Worm (Caenorhabditis elegans) whole organism, L1 larva: ENCODE measurements around the gene B0035.15.
A peak's percentile ranks its signal among the peaks of the same experiment; 100 is the strongest.

Source experiments
- C04F5.9 ChIP-seq: sonication (generic microtip); optimal IDR thresholded peaks from 2 replicates; lab custom pipeline; 2016; ENCODE audit warnings: missing genetic modification characterization, missing compliant biosample characterization
- C16A3.4 ChIP-seq: fragments of 150-350 bp; optimal IDR thresholded peaks from 2 replicates; lab custom pipeline; 2014; ENCODE audit warnings: missing biosample characterization, missing genetic modification characterization
- F16B12.6 ChIP-seq: fragments of 150-350 bp; optimal IDR thresholded peaks from 2 replicates; lab custom pipeline; 2014; ENCODE audit warnings: missing biosample characterization, missing genetic modification characterization
- aha-1 ChIP-seq: fragments of 150-350 bp; optimal IDR thresholded peaks from 2 replicates; lab custom pipeline; 2014; ENCODE audit warnings: missing biosample characterization, missing genetic modification characterization
- alr-1 ChIP-seq: fragments of 200-800 bp; sonication (Bioruptor generic); optimal IDR thresholded peaks from 2 replicates; lab custom pipeline; 2018; ENCODE audit warnings: borderline replicate concordance, mild to moderate bottlenecking, missing genetic modification characterization, missing compliant biosample characterization
- blmp-1 ChIP-seq: fragments of 150-350 bp; optimal IDR thresholded peaks from 2 replicates; lab custom pipeline; 2014; ENCODE audit warnings: missing biosample characterization, missing genetic modification characterization
- ceh-63 ChIP-seq: fragments of 200-800 bp; sonication (Bioruptor generic); optimal IDR thresholded peaks from 2 replicates; lab custom pipeline; 2018; ENCODE audit warnings: mild to moderate bottlenecking, missing genetic modification characterization, missing compliant biosample characterization
- ceh-82 ChIP-seq, 3 experiments: fragments of 150-350 bp in 1 of 3; sonication (generic microtip) in 2 of 3; optimal IDR thresholded peaks; 2 replicates each; lab custom pipeline; 2014 to 2017; ENCODE audit warnings: missing biosample characterization in 3 of 3, missing genetic modification characterization in 3 of 3
- ceh-88 ChIP-seq: fragments of 200-800 bp; sonication (Bioruptor generic); IDR thresholded peaks from 2 replicates; pipeline ENCODE4 v1.3.6; 2022; ENCODE audit warnings: missing genetic modification characterization, missing compliant biosample characterization
- ces-1 ChIP-seq: fragments of 150-350 bp; optimal IDR thresholded peaks from 2 replicates; lab custom pipeline; 2014; ENCODE audit warnings: missing biosample characterization, missing genetic modification reagents, missing genetic modification characterization
- dpl-1 ChIP-seq, 3 experiments: fragments of 150-350 bp in 2 of 3; sonication (generic microtip) in 1 of 3; optimal IDR thresholded peaks; 2 replicates each; lab custom pipeline; 2014 to 2017; ENCODE audit warnings: missing biosample characterization in 3 of 3, missing genetic modification characterization in 3 of 3, missing genetic modification reagents in 3 of 3
- dsc-1 ChIP-seq: sonication (generic microtip); optimal IDR thresholded peaks from 2 replicates; lab custom pipeline; 2016; ENCODE audit warnings: mild to moderate bottlenecking, missing genetic modification characterization, missing compliant biosample characterization
- efl-1 ChIP-seq, 4 experiments: fragments of 150-350 bp; optimal IDR thresholded peaks in 3 of 4; peaks in 1 of 4; 1 replicate in 1 of 4; 2 replicates in 3 of 4; lab custom pipeline; 2014; ENCODE audit warnings: missing biosample characterization in 2 of 4, missing genetic modification characterization in 2 of 4, missing genetic modification reagents in 2 of 4
- elt-3 ChIP-seq, 6 experiments: fragments of 150-350 bp in 1 of 6; sonication (generic microtip); optimal IDR thresholded peaks; 2 replicates each; lab custom pipeline; 2017 to 2018; ENCODE audit warnings: missing biosample characterization in 6 of 6, missing genetic modification characterization in 6 of 6, inconsistent platforms in 1 of 6
- ets-5 ChIP-seq: fragments of 200-800 bp; sonication (Bioruptor generic); IDR thresholded peaks from 2 replicates; pipeline ENCODE4 v1.3.6; 2022; ENCODE audit warnings: missing genetic modification characterization, missing compliant biosample characterization
- fkh-8 ChIP-seq: sonication (generic microtip); optimal IDR thresholded peaks from 2 replicates; lab custom pipeline; 2016; ENCODE audit warnings: mild to moderate bottlenecking, missing genetic modification characterization, missing compliant biosample characterization
- fos-1 ChIP-seq: fragments of 150-350 bp; optimal IDR thresholded peaks from 2 replicates; lab custom pipeline; 2014; ENCODE audit warnings: missing biosample characterization, missing genetic modification characterization
- irx-1 ChIP-seq: sonication (generic microtip); optimal IDR thresholded peaks from 2 replicates; lab custom pipeline; 2016; ENCODE audit warnings: missing genetic modification characterization, missing compliant biosample characterization
- jun-1 ChIP-seq: fragments of 150-350 bp; optimal IDR thresholded peaks from 2 replicates; lab custom pipeline; 2014; ENCODE audit warnings: missing biosample characterization, missing genetic modification reagents, missing genetic modification characterization
- lin-14 ChIP-seq: fragments of 200-800 bp; sonication (Bioruptor generic); optimal IDR thresholded peaks from 2 replicates; lab custom pipeline; 2018; ENCODE audit warnings: mild to moderate bottlenecking, missing genetic modification characterization, moderate library complexity, missing compliant biosample characterization
- lin-15B ChIP-seq: fragments of 150-350 bp; sonication (generic microtip); optimal IDR thresholded peaks from 3 replicates; lab custom pipeline; 2014; ENCODE audit warnings: missing biosample characterization, missing genetic modification characterization
- lin-35 ChIP-seq, 2 experiments: fragments of 150-350 bp; optimal IDR thresholded peaks; 2 replicates each; lab custom pipeline; 2014; ENCODE audit warnings: missing biosample characterization in 2 of 2, missing genetic modification characterization in 2 of 2, missing genetic modification reagents in 2 of 2
- lsy-2 ChIP-seq, 2 experiments: fragments of 150-350 bp; optimal IDR thresholded peaks; 2 replicates each; lab custom pipeline; 2014; ENCODE audit warnings: missing biosample characterization in 2 of 2, missing genetic modification characterization in 2 of 2
- mdl-1 ChIP-seq, 2 experiments: fragments of 150-350 bp; optimal IDR thresholded peaks; 2 replicates each; lab custom pipeline; 2014 to 2017; ENCODE audit warnings: missing biosample characterization in 2 of 2, missing genetic modification characterization in 2 of 2, inconsistent platforms in 1 of 2
- mef-2 ChIP-seq: fragments of 150-350 bp; optimal IDR thresholded peaks from 2 replicates; lab custom pipeline; 2014; ENCODE audit warnings: missing biosample characterization, missing genetic modification characterization
- mep-1 ChIP-seq: fragments of 150-350 bp; optimal IDR thresholded peaks from 2 replicates; lab custom pipeline; 2014; ENCODE audit warnings: missing biosample characterization, missing genetic modification characterization
- nhr-11 ChIP-seq: fragments of 150-350 bp; optimal IDR thresholded peaks from 2 replicates; lab custom pipeline; 2014; ENCODE audit warnings: missing biosample characterization, missing genetic modification characterization
- nhr-12 ChIP-seq: sonication (generic microtip); optimal IDR thresholded peaks from 2 replicates; lab custom pipeline; 2017; ENCODE audit warnings: missing biosample characterization, missing genetic modification characterization
- nhr-20 ChIP-seq: sonication (generic microtip); optimal IDR thresholded peaks from 2 replicates; lab custom pipeline; 2016; ENCODE audit warnings: mild to moderate bottlenecking, missing genetic modification characterization, missing compliant biosample characterization
- nhr-28 ChIP-seq: fragments of 150-350 bp; optimal IDR thresholded peaks from 2 replicates; lab custom pipeline; 2014; ENCODE audit warnings: missing biosample characterization, missing genetic modification characterization
- nhr-47 ChIP-seq: sonication (generic microtip); optimal IDR thresholded peaks from 2 replicates; lab custom pipeline; 2016; ENCODE audit warnings: mild to moderate bottlenecking, missing genetic modification characterization, moderate library complexity, missing compliant biosample characterization
- nhr-71 ChIP-seq: sonication (generic microtip); optimal IDR thresholded peaks from 2 replicates; lab custom pipeline; 2016; ENCODE audit warnings: mild to moderate bottlenecking, missing genetic modification characterization, moderate library complexity, missing compliant biosample characterization
- nhr-76 ChIP-seq: sonication (generic microtip); optimal IDR thresholded peaks from 2 replicates; lab custom pipeline; 2017; ENCODE audit warnings: missing biosample characterization, missing genetic modification characterization
- nhr-84 ChIP-seq: sonication (generic microtip); optimal IDR thresholded peaks from 2 replicates; lab custom pipeline; 2017; ENCODE audit warnings: missing biosample characterization, missing genetic modification characterization
- nhr-90 ChIP-seq: sonication (generic microtip); optimal IDR thresholded peaks from 2 replicates; lab custom pipeline; 2016; ENCODE audit warnings: mild to moderate bottlenecking, missing genetic modification characterization, missing compliant biosample characterization; ENCODE audit not compliant: poor library complexity
- pax-3 ChIP-seq: fragments of 200-800 bp; sonication (Bioruptor generic); optimal IDR thresholded peaks from 2 replicates; lab custom pipeline; 2018; ENCODE audit warnings: mild to moderate bottlenecking, missing genetic modification characterization, moderate library complexity, missing compliant biosample characterization
- rnt-1 ChIP-seq: sonication (generic microtip); optimal IDR thresholded peaks from 2 replicates; lab custom pipeline; 2016; ENCODE audit warnings: mild to moderate bottlenecking, missing genetic modification characterization, moderate library complexity, missing compliant biosample characterization
- snpc-4 ChIP-seq: fragments of 150-350 bp; optimal IDR thresholded peaks from 2 replicates; lab custom pipeline; 2014; ENCODE audit warnings: missing biosample characterization, missing genetic modification characterization
- snu-23 ChIP-seq: sonication (generic microtip); optimal IDR thresholded peaks from 2 replicates; lab custom pipeline; 2016; ENCODE audit warnings: missing genetic modification characterization, missing compliant biosample characterization
- swsn-7 ChIP-seq: sonication (generic microtip); optimal IDR thresholded peaks from 2 replicates; lab custom pipeline; 2016; ENCODE audit warnings: missing genetic modification characterization, missing compliant biosample characterization
- tbx-2 ChIP-seq: sonication (generic microtip); optimal IDR thresholded peaks from 2 replicates; lab custom pipeline; 2016; ENCODE audit warnings: missing genetic modification characterization, missing compliant biosample characterization
- unc-130 ChIP-seq: fragments of 150-350 bp; optimal IDR thresholded peaks from 2 replicates; lab custom pipeline; 2017; ENCODE audit warnings: missing biosample characterization, missing genetic modification characterization, inconsistent platforms
- vab-15 ChIP-seq: sonication (generic microtip); optimal IDR thresholded peaks from 2 replicates; lab custom pipeline; 2017; ENCODE audit warnings: missing genotype, mild to moderate bottlenecking, missing genetic modification characterization, missing compliant biosample characterization
- xbp-1 ChIP-seq: sonication (generic microtip); optimal IDR thresholded peaks from 2 replicates; lab custom pipeline; 2016; ENCODE audit warnings: missing genetic modification characterization, missing compliant biosample characterization
- ztf-11 ChIP-seq, 2 experiments: sonication (generic microtip); optimal IDR thresholded peaks; 2 replicates each; lab custom pipeline; 2016 to 2017; ENCODE audit warnings: missing genetic modification characterization in 2 of 2, missing biosample characterization in 1 of 2, missing compliant biosample characterization in 1 of 2

B0035.15 gene

DNA sequence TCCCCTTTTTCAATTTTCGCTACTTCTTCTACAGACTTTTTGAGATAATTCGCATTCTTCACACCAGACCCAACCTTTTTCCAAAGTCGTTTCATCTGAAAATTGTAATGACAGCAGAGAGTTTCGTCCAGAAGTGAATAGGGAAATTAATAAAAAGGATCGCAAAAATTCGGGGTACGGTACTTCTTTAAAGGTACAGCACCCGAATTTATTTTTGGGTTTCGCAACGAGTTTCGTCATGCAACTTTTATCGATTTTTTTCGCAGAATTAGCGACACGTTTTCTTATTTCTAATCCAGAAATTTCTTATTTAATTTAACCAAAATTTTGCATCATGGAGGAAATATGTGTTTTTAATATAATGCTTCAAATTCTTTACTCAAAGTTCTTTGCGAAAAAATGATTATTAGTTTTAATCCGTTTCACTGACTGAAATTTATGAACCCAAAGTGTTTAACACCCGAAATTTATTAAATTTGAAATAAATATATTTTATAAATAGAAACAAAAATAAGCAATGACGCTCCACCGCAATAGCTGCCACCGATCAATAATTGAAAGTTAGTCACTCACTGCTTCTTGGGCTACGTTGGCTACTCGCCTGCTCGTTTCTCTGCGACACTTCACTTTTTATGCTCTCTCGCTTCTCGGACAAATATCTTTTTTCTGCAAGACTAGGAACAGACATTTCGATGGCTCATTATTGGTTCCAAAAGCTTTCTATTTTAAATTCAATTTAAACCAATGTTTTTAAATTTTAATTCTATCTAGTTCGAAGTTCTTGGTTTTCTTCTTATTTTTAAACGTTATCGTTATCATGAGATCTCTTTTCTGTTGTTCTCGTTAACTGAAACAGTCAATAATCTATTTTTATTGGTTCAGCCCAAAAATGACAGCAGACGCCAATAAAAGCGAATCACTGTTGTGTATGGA lies at the start of gene B0035.15, which contains the start of gene dnj-1:
Gene B0035.15, minus strand, starts transcription at position 99 of the 933 bp plus-strand sequence.
Gene dnj-1, plus strand, starts transcription at position 883 of the 933 bp plus-strand sequence.
- peak; percentile 16 for TF ChIP-seq tbx-2 (tag; lab: Kevin White, UChicago)
- TF ChIP-seq jun-1 (tag; lab: Kevin White, UChicago): no peak
- peak; percentile 32 for TF ChIP-seq rnt-1
- TF ChIP-seq lsy-2 (tag; optimal IDR thresholded peaks at IDR 0.05; lab: Kevin White, UChicago): peak; percentile 43 to 57
- peak; percentile 16 for TF ChIP-seq unc-130 (tag; lab: Kevin White, UChicago)
- peak; percentile 60 for TF ChIP-seq dsc-1 (tag; lab: Kevin White, UChicago)
- TF ChIP-seq ces-1 (GFP tag; lab: Kevin White, UChicago): no peak
- TF ChIP-seq snpc-4 (tag; lab: Kevin White, UChicago): peak; percentile 23
- no peak for TF ChIP-seq alr-1 (tag; lab: Kevin White, UChicago)
- TF ChIP-seq irx-1 (tag; lab: Kevin White, UChicago): no peak
- no peak for TF ChIP-seq elt-3 (tag; optimal IDR thresholded peaks at IDR 0.05; lab: Kevin White, UChicago)
- TF ChIP-seq nhr-90: peak; percentile 17
- TF ChIP-seq lin-35 (GFP tag; optimal IDR thresholded peaks at IDR 0.05; lab: Kevin White, UChicago): peak; percentile 21 to 23
- TF ChIP-seq lin-14 (GFP tag; lab: Kevin White, UChicago): peak; percentile 78
- no peak for TF ChIP-seq pax-3 (tag; lab: Kevin White, UChicago)
- TF ChIP-seq mdl-1 (tag; optimal IDR thresholded peaks at IDR 0.05; lab: Kevin White, UChicago): peak in 1 of 2 experiments; percentile 12
- peak; percentile 61 for TF ChIP-seq xbp-1 (tag; lab: Kevin White, UChicago)
- TF ChIP-seq nhr-76 (tag; lab: Kevin White, UChicago): no peak
- no peak for TF ChIP-seq nhr-20 (tag; lab: Kevin White, UChicago)
- peak in 2 of 3 experiments; percentile 19 to 39 for TF ChIP-seq ceh-82 (tag; optimal IDR thresholded peaks at IDR 0.05; lab: Kevin White, UChicago)
- peak; percentile 26 for TF ChIP-seq lin-15B (tag; lab: Kevin White, UChicago)
- peak in 1 of 3 experiments; percentile 43 for TF ChIP-seq dpl-1 (GFP tag; optimal IDR thresholded peaks at IDR 0.05; lab: Kevin White, UChicago)
- peak; percentile 89 for TF ChIP-seq blmp-1 (tag; lab: Kevin White, UChicago)
- peak; percentile 30 for TF ChIP-seq snu-23 (GFP tag; lab: Kevin White, UChicago)
- no peak for TF ChIP-seq ztf-11 (tag; optimal IDR thresholded peaks at IDR 0.05; lab: Kevin White, UChicago)
- no peak for TF ChIP-seq C04F5.9 (tag; lab: Kevin White, UChicago)
- peak; percentile 50 for TF ChIP-seq nhr-71
- peak; percentile 30 for TF ChIP-seq C16A3.4 (tag; lab: Kevin White, UChicago)
- TF ChIP-seq efl-1 (optimal IDR thresholded peaks at IDR 0.05; lab: Kevin White, UChicago): peak; percentile 17 to 30
- peak; percentile 35 to 47 for TF ChIP-seq efl-1 (GFP tag; optimal IDR thresholded peaks at IDR 0.05 in 1 of 2; lab: Kevin White, UChicago)
- TF ChIP-seq ets-5 (GFP tag; lab: Robert Waterston, UW): no peak
- peak; percentile 37 for TF ChIP-seq mep-1 (tag; lab: Kevin White, UChicago)

DNA sequence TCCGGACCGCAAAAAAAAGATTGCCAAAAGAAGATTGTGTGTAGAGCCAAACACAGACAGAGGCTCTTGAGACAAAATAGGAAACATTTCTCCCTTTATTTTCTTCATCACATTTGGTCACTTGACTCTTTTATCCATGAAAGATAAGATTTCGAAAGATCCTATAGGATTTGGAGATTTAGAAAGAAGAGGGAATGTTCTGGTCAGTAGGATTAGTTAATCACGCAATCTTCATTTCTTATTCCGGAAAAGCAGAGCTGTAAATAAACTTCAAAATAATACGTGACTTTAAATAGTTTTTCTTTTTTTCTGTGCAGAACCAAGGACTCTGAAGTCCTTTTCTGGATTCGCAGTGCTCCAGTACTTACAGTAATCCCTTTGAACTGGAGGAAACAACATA lies 49.2 kb upstream of the B0035.15 start:
- TF ChIP-seq C16A3.4 (tag; lab: Kevin White, UChicago) (no peak), aha-1 (no peak), rnt-1 (no peak), irx-1 (tag; lab: Kevin White, UChicago) (no peak), efl-1 (optimal IDR thresholded peaks at IDR 0.05; lab: Kevin White, UChicago) (no peak), efl-1 (GFP tag; optimal IDR thresholded peaks at IDR 0.05 in 1 of 2; lab: Kevin White, UChicago) (no peak), fos-1 (tag; lab: Kevin White, UChicago) (no peak), nhr-47 (tag; lab: Kevin White, UChicago) (peak; percentile 11), ces-1 (GFP tag; lab: Kevin White, UChicago) (no peak), lin-35 (GFP tag; optimal IDR thresholded peaks at IDR 0.05; lab: Kevin White, UChicago) (no peak), ceh-88 (no peak), nhr-12 (no peak), nhr-11 (tag; lab: Kevin White, UChicago) (no peak), nhr-20 (tag; lab: Kevin White, UChicago) (no peak), vab-15 (no peak), lin-14 (GFP tag; lab: Kevin White, UChicago) (no peak), swsn-7 (tag; lab: Kevin White, UChicago) (no peak), nhr-28 (tag; lab: Kevin White, UChicago) (no peak), C04F5.9 (tag; lab: Kevin White, UChicago) (no peak), mef-2 (peak; percentile 6), ceh-63 (GFP tag; lab: Kevin White, UChicago) (no peak), nhr-90 (no peak), ceh-82 (tag; optimal IDR thresholded peaks at IDR 0.05; lab: Kevin White, UChicago) (no peak), pax-3 (tag; lab: Kevin White, UChicago) (no peak), nhr-84 (tag; lab: Kevin White, UChicago) (no peak), blmp-1 (tag; lab: Kevin White, UChicago) (no peak), snu-23 (GFP tag; lab: Kevin White, UChicago) (no peak), F16B12.6 (tag; lab: Kevin White, UChicago) (no peak), fkh-8 (peak; percentile 57), dsc-1 (tag; lab: Kevin White, UChicago) (peak; percentile 63)
